Fruit fly (Drosophila melanogaster) whole organism, pupa: ENCODE results near the gene CG7879.

Experiments
- CG10348 ChIP-seq: fragments of 200-800 bp; sonication (Bioruptor generic); IDR thresholded peaks from 2 replicates; pipeline ENCODE4 v1.3.6; 2022; ENCODE audit warnings: missing biosample characterization, missing genetic modification characterization
- CG12605 ChIP-seq: fragments of 200-800 bp; sonication (Bioruptor generic); IDR thresholded peaks from 2 replicates; pipeline ENCODE4 v1.3.6; 2022; ENCODE audit warnings: missing biosample characterization, missing genetic modification characterization
- CG13204 ChIP-seq: fragments of 200-800 bp; sonication (Bioruptor generic); optimal IDR thresholded peaks from 2 replicates; lab custom pipeline; 2018; ENCODE audit warnings: missing biosample characterization, mild to moderate bottlenecking, missing genetic modification characterization, moderate library complexity
- CG14655 ChIP-seq: fragments of 200-800 bp; sonication (Bioruptor generic); optimal IDR thresholded peaks from 3 replicates; lab custom pipeline; 2017; ENCODE audit warnings: mild to moderate bottlenecking, missing biosample characterization, missing genetic modification reagents, missing genetic modification characterization
- CG15710 ChIP-seq: fragments of 200-800 bp; sonication (Bioruptor generic); optimal IDR thresholded peaks from 2 replicates; lab custom pipeline; 2018; ENCODE audit warnings: missing biosample characterization, mild to moderate bottlenecking, missing genetic modification characterization, moderate library complexity
- CG17806 ChIP-seq: fragments of 200-800 bp; sonication (Bioruptor generic); optimal IDR thresholded peaks from 2 replicates; lab custom pipeline; 2018; ENCODE audit warnings: missing biosample characterization, mild to moderate bottlenecking, missing genetic modification characterization, moderate library complexity
- CG32121 ChIP-seq: fragments of 200-800 bp; sonication (Bioruptor generic); IDR thresholded peaks from 2 replicates; pipeline ENCODE4 v1.3.6; 2022; ENCODE audit warnings: missing biosample characterization, missing genetic modification characterization
- CG34367 ChIP-seq: fragments of 200-800 bp; sonication (Bioruptor generic); optimal IDR thresholded peaks from 2 replicates; lab custom pipeline; 2018; ENCODE audit warnings: missing biosample characterization, mild to moderate bottlenecking, missing genetic modification characterization
- CG4496 ChIP-seq: fragments of 200-800 bp; sonication (Bioruptor generic); IDR thresholded peaks from 3 replicates; pipeline ENCODE4 v1.3.6; 2022; ENCODE audit warnings: missing biosample characterization, missing genetic modification characterization
- CG8159 ChIP-seq: fragments of 200-800 bp; sonication (Bioruptor generic); optimal IDR thresholded peaks from 3 replicates; lab custom pipeline; 2018; ENCODE audit warnings: missing biosample characterization, mild to moderate bottlenecking, missing genetic modification characterization, moderate library complexity
- CG8301 ChIP-seq: fragments of 200-800 bp; sonication (Bioruptor generic); optimal IDR thresholded peaks from 2 replicates; lab custom pipeline; 2018; ENCODE audit warnings: missing biosample characterization, mild to moderate bottlenecking, missing genetic modification characterization
- CG9948 ChIP-seq: fragments of 200-800 bp; sonication (Bioruptor generic); optimal IDR thresholded peaks from 2 replicates; lab custom pipeline; 2018; ENCODE audit warnings: missing biosample characterization, mild to moderate bottlenecking, missing genetic modification characterization, moderate library complexity
- D1 ChIP-seq: fragments of 200-800 bp; sonication (Bioruptor generic); optimal IDR thresholded peaks from 2 replicates; lab custom pipeline; 2018; ENCODE audit warnings: missing biosample characterization, mild to moderate bottlenecking, missing genetic modification characterization, moderate library complexity
- EcR ChIP-seq: fragments of 200-800 bp; sonication (Bioruptor generic); optimal IDR thresholded peaks from 3 replicates; lab custom pipeline; 2019; ENCODE audit warnings: missing biosample characterization, missing genetic modification characterization, mild to moderate bottlenecking, moderate library complexity, missing genetic modification reagents
- Ets98B ChIP-seq: fragments of 200-800 bp; sonication (Bioruptor generic); IDR thresholded peaks from 2 replicates; pipeline ENCODE4 v1.3.6; 2022; ENCODE audit warnings: missing biosample characterization, missing genetic modification characterization
- Pif1A ChIP-seq: fragments of 200-800 bp; sonication (Bioruptor generic); optimal IDR thresholded peaks from 3 replicates; lab custom pipeline; 2016; ENCODE audit warnings: missing biosample characterization, missing genetic modification characterization
- Pif1B ChIP-seq: fragments of 200-800 bp; sonication (Bioruptor generic); optimal IDR thresholded peaks from 3 replicates; lab custom pipeline; 2016; ENCODE audit warnings: missing biosample characterization, missing genetic modification characterization
- Snoo ChIP-seq: fragments of 200-800 bp; sonication (Bioruptor generic); optimal IDR thresholded peaks from 3 replicates; lab custom pipeline; 2017; ENCODE audit warnings: missing biosample characterization, mild to moderate bottlenecking, missing genetic modification characterization, inconsistent platforms
- fd96Ca ChIP-seq: fragments of 200-800 bp; sonication (Bioruptor generic); IDR thresholded peaks from 3 replicates; pipeline ENCODE4 v1.3.6; 2022; ENCODE audit warnings: missing biosample characterization, missing genetic modification characterization
- gl ChIP-seq: fragments of 200-800 bp; sonication (Bioruptor generic); optimal IDR thresholded peaks from 2 replicates; lab custom pipeline; 2018; ENCODE audit warnings: missing biosample characterization, mild to moderate bottlenecking, missing genetic modification characterization
- rn ChIP-seq: fragments of 200-800 bp; sonication (Bioruptor generic); IDR thresholded peaks from 2 replicates; pipeline ENCODE4 v1.3.6; 2022; ENCODE audit warnings: missing biosample characterization, missing genetic modification characterization

The CG7879 gene

DNA sequence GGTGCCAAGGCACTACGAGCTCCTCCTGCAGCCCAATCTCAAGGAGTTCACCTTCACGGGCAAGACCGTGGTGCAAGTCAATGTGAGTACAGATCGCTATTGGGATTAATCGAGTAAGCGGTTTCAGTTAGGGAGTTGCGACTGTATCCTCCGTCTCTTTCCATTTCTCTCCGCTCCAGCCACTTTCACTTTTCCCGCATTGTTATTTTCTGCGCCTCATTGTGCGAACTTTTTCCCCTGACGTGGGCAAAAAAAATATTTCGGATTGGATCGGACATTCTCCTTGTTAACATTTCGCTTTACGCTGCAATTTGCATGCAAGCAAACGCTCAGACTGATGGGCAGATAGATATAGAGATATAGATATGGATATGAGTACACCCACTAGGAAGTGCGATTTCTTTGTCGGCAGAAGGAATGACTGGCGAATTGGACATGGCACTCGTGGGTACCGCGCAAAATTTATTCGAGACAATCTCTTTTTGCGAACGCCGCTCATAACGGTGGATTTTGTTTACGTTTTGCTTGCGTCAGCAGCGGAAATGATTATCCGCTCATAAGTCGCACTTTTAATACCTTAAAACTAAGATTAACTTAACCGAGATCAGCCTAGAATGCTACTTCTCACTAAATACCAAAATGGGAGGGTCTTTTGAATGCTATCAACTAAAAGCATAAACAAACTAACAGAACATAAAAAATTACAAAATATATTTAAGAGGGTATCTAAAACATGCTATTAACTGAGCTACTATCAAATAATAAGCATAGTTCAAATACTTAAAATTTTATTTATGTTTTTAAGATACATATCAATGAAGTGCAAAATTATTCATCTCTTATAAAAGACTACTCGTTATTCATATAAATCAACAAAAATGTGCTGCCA, 49.4 kb downstream of the CG7879 start:
- TF ChIP-seq CG4496 (GFP tag; lab: Robert Waterston, UW) (0 out of 3 replicates have a peak, but pooled peaks have one; percentile 10), gl (tag; lab: Kevin White, UChicago) (no peak), CG10348 (GFP tag; lab: Robert Waterston, UW) (no peak)

DNA sequence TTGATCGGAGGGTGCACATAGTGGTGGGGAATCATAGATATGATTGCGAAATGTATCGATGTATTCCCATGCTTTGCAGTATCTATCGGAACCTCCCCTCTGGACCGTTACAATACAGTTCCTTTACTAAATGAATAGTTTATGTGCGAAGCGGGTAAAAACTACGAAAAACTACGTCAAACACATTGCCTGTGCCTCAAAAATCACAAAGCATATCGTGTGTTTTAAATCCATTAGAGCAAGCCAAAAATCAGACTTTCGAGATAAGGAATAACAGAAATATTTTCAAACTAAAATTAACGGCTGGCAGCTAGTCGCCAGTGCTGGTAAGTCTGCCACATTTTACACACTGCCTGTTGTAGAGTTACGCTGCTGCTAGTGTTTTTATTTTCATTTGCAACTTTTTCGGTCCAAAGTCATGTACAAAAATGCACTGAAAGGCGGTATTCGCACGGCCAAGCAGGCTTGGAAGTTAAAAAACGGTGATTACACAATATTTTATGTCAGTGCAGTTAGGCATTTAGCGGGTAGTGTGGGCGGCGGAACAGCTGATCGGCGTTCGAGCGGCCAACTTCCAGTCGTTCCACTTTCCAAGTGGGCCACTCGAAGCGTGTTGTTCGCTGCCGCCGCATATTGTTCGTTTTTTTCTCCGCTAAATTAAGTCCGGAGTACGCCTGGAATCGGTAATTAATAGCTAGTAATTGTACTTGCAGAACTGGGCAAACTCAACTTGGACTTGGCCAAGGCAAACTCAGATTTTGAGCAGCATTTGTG, 50.9 kb downstream of the CG7879 start:
- TF ChIP-seq CG32121 (GFP tag; lab: Robert Waterston, UW) (peak; percentile 72), EcR (GFP tag; lab: Kevin White, UChicago) (no peak), CG8301 (tag; lab: Kevin White, UChicago) (peak; percentile 40), fd96Ca (GFP tag; lab: Robert Waterston, UW) (peak; percentile 79), D1 (tag; lab: Kevin White, UChicago) (no peak), CG4496 (GFP tag; lab: Robert Waterston, UW) (peak; percentile 88), CG12605 (peak; percentile 47), Ets98B (GFP tag; lab: Robert Waterston, UW) (peak; percentile 72), CG13204 (no peak), Snoo (tag; lab: Kevin White, UChicago) (peak; percentile 52), Pif1A (GFP tag; lab: Kevin White, UChicago) (no peak), CG15710 (tag; lab: Kevin White, UChicago) (peak; percentile 38), CG8159 (tag; lab: Kevin White, UChicago) (peak; percentile 41), CG17806 (peak; percentile 53), CG14655 (GFP tag; lab: Kevin White, UChicago) (peak; percentile 39), CG34367 (tag; lab: Kevin White, UChicago) (peak; percentile 12), CG10348 (GFP tag; lab: Robert Waterston, UW) (no peak), Pif1B (GFP tag; lab: Kevin White, UChicago) (peak; percentile 75), rn (GFP tag; lab: Robert Waterston, UW) (peak; percentile 57), gl (tag; lab: Kevin White, UChicago) (no peak), CG9948 (tag; lab: Kevin White, UChicago) (peak; percentile 16)

DNA sequence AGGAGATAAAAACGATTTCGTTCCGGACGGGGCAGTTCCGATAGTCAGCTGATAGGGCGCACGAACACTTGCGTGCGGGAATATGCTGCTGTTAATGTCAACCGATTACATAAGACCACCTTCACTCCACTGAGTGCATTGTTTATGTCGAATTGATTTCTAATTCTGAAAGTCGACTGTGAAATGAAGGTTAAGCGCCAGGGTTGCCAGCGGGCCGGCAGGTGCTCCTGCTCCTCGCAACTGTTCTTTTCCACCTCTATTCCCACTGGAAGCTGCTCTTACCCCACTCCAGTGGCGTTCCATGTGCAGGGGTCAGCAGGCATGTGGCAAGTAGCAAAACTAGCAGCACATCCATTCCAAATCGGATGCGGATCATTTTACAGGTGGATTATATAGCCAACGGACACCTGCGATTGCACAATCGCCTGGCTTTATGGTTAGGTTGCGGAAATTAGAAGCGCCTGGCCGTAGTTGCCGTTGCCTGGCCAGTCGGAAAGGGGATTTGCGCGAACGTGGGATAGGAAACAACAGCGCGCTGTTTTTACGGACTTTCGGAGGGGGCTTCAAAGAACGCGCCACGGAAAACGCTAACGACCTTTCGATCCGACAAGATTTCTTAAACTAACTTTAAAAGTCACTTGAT, 51.7 kb downstream of the CG7879 start, which contains the start of gene cue:
cue (minus strand) TSS at position 641 of the 643 bp plus-strand sequence.
- TF ChIP-seq Pif1B (GFP tag; lab: Kevin White, UChicago) (no peak), CG12605 (no peak), CG4496 (GFP tag; lab: Robert Waterston, UW) (no peak), CG9948 (tag; lab: Kevin White, UChicago) (no peak), CG8301 (tag; lab: Kevin White, UChicago) (no peak), CG10348 (GFP tag; lab: Robert Waterston, UW) (no peak), rn (GFP tag; lab: Robert Waterston, UW) (no peak)

- TF ChIP-seq CG8301 (tag; lab: Kevin White, UChicago) (peak; percentile 77), CG14655 (GFP tag; lab: Kevin White, UChicago) (peak; percentile 77), Pif1B (GFP tag; lab: Kevin White, UChicago) (peak; percentile 42), D1 (tag; lab: Kevin White, UChicago) (no peak), Snoo (tag; lab: Kevin White, UChicago) (peak; percentile 21), Pif1A (GFP tag; lab: Kevin White, UChicago) (peak; percentile 65), fd96Ca (GFP tag; lab: Robert Waterston, UW) (peak; percentile 84), CG10348 (GFP tag; lab: Robert Waterston, UW) (no peak), Ets98B (GFP tag; lab: Robert Waterston, UW) (peak; percentile 62), CG34367 (tag; lab: Kevin White, UChicago) (peak; percentile 1), CG15710 (tag; lab: Kevin White, UChicago) (peak; percentile 55), CG9948 (tag; lab: Kevin White, UChicago) (peak; percentile 51), CG12605 (peak; percentile 50), CG13204 (no peak), gl (tag; lab: Kevin White, UChicago) (no peak), rn (GFP tag; lab: Robert Waterston, UW) (0 out of 2 replicates have a peak, but pooled peaks have one; percentile 23), CG8159 (tag; lab: Kevin White, UChicago) (peak; percentile 53), CG17806 (peak; percentile 55), CG32121 (GFP tag; lab: Robert Waterston, UW) (peak; percentile 63), CG4496 (GFP tag; lab: Robert Waterston, UW) (peak; percentile 68)
Observed at dm6 chr3L:1515820-1516540, 52.4 kb downstream of the CG7879 start.
